Worm (Caenorhabditis elegans) whole organism, L2 larva: ENCODE data around the gene F49C12.5.

Experiments
- F13H6.1 ChIP-seq: sonication (generic microtip); optimal IDR thresholded peaks from 2 replicates; lab custom pipeline; 2016; ENCODE audit warnings: missing genetic modification characterization, missing compliant biosample characterization
- ama-1 ChIP-seq: fragments of 150-350 bp; optimal IDR thresholded peaks from 2 replicates; lab custom pipeline; 2018; ENCODE audit warnings: inconsistent platforms
- ceh-82 ChIP-seq: fragments of 150-350 bp; optimal IDR thresholded peaks from 2 replicates; lab custom pipeline; 2014; ENCODE audit warnings: missing biosample characterization, missing genetic modification characterization
- elt-1 ChIP-seq: fragments of 150-350 bp; optimal IDR thresholded peaks from 2 replicates; lab custom pipeline; 2014; ENCODE audit warnings: missing biosample characterization, missing genetic modification characterization
- elt-3 ChIP-seq: sonication (generic microtip); optimal IDR thresholded peaks from 2 replicates; lab custom pipeline; 2017; ENCODE audit warnings: missing biosample characterization, missing genetic modification characterization
- lin-13 ChIP-seq: fragments of 150-350 bp; optimal IDR thresholded peaks from 2 replicates; lab custom pipeline; 2014; ENCODE audit warnings: missing biosample characterization, missing genetic modification reagents, missing genetic modification characterization
- lin-39 ChIP-seq: fragments of 150-350 bp; optimal IDR thresholded peaks from 2 replicates; lab custom pipeline; 2014; ENCODE audit warnings: missing biosample characterization, missing genetic modification reagents, missing genetic modification characterization
- nhr-11 ChIP-seq: fragments of 150-350 bp; optimal IDR thresholded peaks from 2 replicates; lab custom pipeline; 2014; ENCODE audit warnings: missing biosample characterization, missing genetic modification characterization
- nhr-6 ChIP-seq: fragments of 150-350 bp; optimal IDR thresholded peaks from 2 replicates; lab custom pipeline; 2014; ENCODE audit warnings: missing biosample characterization, missing genetic modification characterization
- nhr-77 ChIP-seq: fragments of 150-350 bp; optimal IDR thresholded peaks from 2 replicates; lab custom pipeline; 2014; ENCODE audit warnings: missing biosample characterization, missing genetic modification characterization
- unc-62 ChIP-seq: fragments of 150-350 bp; optimal IDR thresholded peaks from 2 replicates; lab custom pipeline; 2014; ENCODE audit warnings: missing biosample characterization, missing genetic modification reagents, missing genetic modification characterization

- no peak for TF ChIP-seq lin-39 (tag; lab: Kevin White, UChicago)
- no peak for TF ChIP-seq ama-1 (lab: Kevin White, UChicago)
- TF ChIP-seq lin-13 (GFP tag; lab: Kevin White, UChicago), result no peak
- no peak for TF ChIP-seq F13H6.1 (tag; lab: Kevin White, UChicago)
- TF ChIP-seq elt-3 (tag; lab: Kevin White, UChicago), result no peak
- TF ChIP-seq nhr-6 (tag; lab: Kevin White, UChicago), result no peak
- no peak for TF ChIP-seq ceh-82 (tag; lab: Kevin White, UChicago)
- TF ChIP-seq nhr-11 (tag; lab: Kevin White, UChicago), result no peak
- no peak for TF ChIP-seq nhr-77
- no peak for TF ChIP-seq elt-1 (tag; lab: Kevin White, UChicago)
- TF ChIP-seq unc-62 (GFP tag; lab: Kevin White, UChicago), result no peak
These were observed 34.5 kb downstream of the F49C12.5 start, which contains the start of gene T20D3.6 for ce11 chrIV:9339205-9339604.
